Fruit fly (Drosophila melanogaster) whole organism, embryonic: ENCODE results near the gene HIP-R.

Experiments used
- CG4707 ChIP-seq: fragments of 200-800 bp; sonication (Bioruptor generic); optimal IDR thresholded peaks from 2 replicates; lab custom pipeline; 2018; ENCODE audit warnings: missing biosample characterization, mild to moderate bottlenecking, missing genetic modification characterization, moderate library complexity
- E2f1 ChIP-seq: fragments of 200-800 bp; sonication (Bioruptor generic); IDR thresholded peaks from 2 replicates; pipeline ENCODE4 v1.3.6; 2022; ENCODE audit warnings: missing biosample characterization, missing genetic modification characterization
- ERR ChIP-seq: fragments of 200-800 bp; sonication (Bioruptor generic); optimal IDR thresholded peaks from 2 replicates; lab custom pipeline; 2016; ENCODE audit warnings: missing biosample characterization, missing genetic modification characterization
- Lpt ChIP-seq: fragments of >200 bp; optimal IDR thresholded peaks from 2 replicates; lab custom pipeline; 2018; ENCODE audit warnings: missing biosample characterization, missing genetic modification characterization
- NC2β ChIP-seq: fragments of 200-800 bp; sonication (Bioruptor generic); optimal IDR thresholded peaks from 2 replicates; lab custom pipeline; 2016; ENCODE audit warnings: missing biosample characterization, missing genetic modification characterization
- eve ChIP-seq, 2 experiments: fragments of >200 bp; optimal IDR thresholded peaks; 2 replicates each; lab custom pipeline; 2017; ENCODE audit warnings: missing biosample characterization in 2 of 2, missing genetic modification characterization in 2 of 2
- grn ChIP-seq: fragments of 200-800 bp; sonication (Bioruptor generic); optimal IDR thresholded peaks from 3 replicates; lab custom pipeline; 2017; ENCODE audit warnings: missing biosample characterization, missing genetic modification characterization
- her ChIP-seq: fragments of 200-800 bp; sonication (Bioruptor generic); optimal IDR thresholded peaks from 2 replicates; lab custom pipeline; 2016; ENCODE audit warnings: missing biosample characterization, missing genetic modification characterization
- lola ChIP-seq, 3 experiments: fragments of >200 bp in 2 of 3; fragments of 200-800 bp in 1 of 3; sonication (Bioruptor generic) in 1 of 3; optimal IDR thresholded peaks; 2 replicates each; lab custom pipeline; 2017 to 2019; ENCODE audit warnings: missing biosample characterization in 3 of 3, missing genetic modification characterization in 3 of 3, mild to moderate bottlenecking in 1 of 3, moderate library complexity in 1 of 3
- nom ChIP-seq: fragments of 200-800 bp; sonication (Bioruptor generic); optimal IDR thresholded peaks from 2 replicates; lab custom pipeline; 2017; ENCODE audit warnings: missing biosample characterization, missing genetic modification characterization, mild to moderate bottlenecking, moderate library complexity, missing genetic modification reagents
- seq ChIP-seq: fragments of 200-800 bp; sonication (Bioruptor generic); IDR thresholded peaks from 2 replicates; pipeline ENCODE4 v1.3.6; 2022; ENCODE audit warnings: missing biosample characterization, missing genetic modification characterization

- TF ChIP-seq NC2β (GFP tag; lab: Kevin White, UChicago) (no peak), E2f1 (GFP tag; lab: Robert Waterston, UW) (no peak), Lpt (GFP tag; lab: Kevin White, UChicago) (no peak), her (no peak), CG4707 (GFP tag; lab: Kevin White, UChicago) (no peak), lola (GFP tag; optimal IDR thresholded peaks at IDR 0.05; lab: Kevin White, UChicago) (no peak), seq (GFP tag; lab: Robert Waterston, UW) (no peak), grn (GFP tag; lab: Kevin White, UChicago) (no peak), nom (GFP tag; lab: Kevin White, UChicago) (no peak), ERR (GFP tag; lab: Kevin White, UChicago) (no peak), eve (GFP tag; optimal IDR thresholded peaks at IDR 0.05; lab: Kevin White, UChicago) (no peak)
Observed at dm6 chrX:3831761-3832160, 42.0 kb downstream of the HIP-R start.
